Fruit fly (Drosophila melanogaster) whole organism, adult: ENCODE results near the gene ebo.

Experiments used
- CG11617 ChIP-seq: fragments of 200-800 bp; sonication (Bioruptor generic); optimal IDR thresholded peaks from 2 replicates; lab custom pipeline; 2017; ENCODE audit warnings: mild to moderate bottlenecking, missing biosample characterization, missing genetic modification reagents, missing genetic modification characterization
- CG14711 ChIP-seq: fragments of 200-800 bp; sonication (Bioruptor generic); optimal IDR thresholded peaks from 2 replicates; lab custom pipeline; 2018; ENCODE audit warnings: missing biosample characterization, mild to moderate bottlenecking, missing genetic modification characterization, moderate library complexity
- CG7045 ChIP-seq: fragments of 200-800 bp; sonication (Bioruptor generic); optimal IDR thresholded peaks from 2 replicates; lab custom pipeline; 2017; ENCODE audit warnings: missing biosample characterization, mild to moderate bottlenecking, missing genetic modification characterization
- Crg-1 ChIP-seq: fragments of 200-800 bp; sonication (Bioruptor generic); optimal IDR thresholded peaks from 2 replicates; lab custom pipeline; 2016; ENCODE audit warnings: missing biosample characterization, missing genetic modification characterization
- Hr96 ChIP-seq: fragments of 200-800 bp; sonication (Bioruptor generic); optimal IDR thresholded peaks from 2 replicates; lab custom pipeline; 2016; ENCODE audit warnings: missing biosample characterization, missing genetic modification characterization
- Mnt ChIP-seq: fragments of 200-800 bp; sonication (Bioruptor generic); optimal IDR thresholded peaks from 2 replicates; lab custom pipeline; 2016; ENCODE audit warnings: missing biosample characterization, mild to moderate bottlenecking, missing genetic modification characterization
- bab1 ChIP-seq: fragments of 200-800 bp; sonication (Bioruptor generic); optimal IDR thresholded peaks from 3 replicates; lab custom pipeline; 2019; ENCODE audit warnings: missing biosample characterization, mild to moderate bottlenecking, missing genetic modification characterization, moderate library complexity
- kay ChIP-seq: fragments of 200-800 bp; sonication (Bioruptor generic); peaks from one replicate; lab custom pipeline; 2016; ENCODE audit warnings: missing biosample characterization, missing genetic modification characterization, borderline replicate concordance
- tj ChIP-seq: fragments of 200-800 bp; sonication (Bioruptor generic); optimal IDR thresholded peaks from 3 replicates; lab custom pipeline; 2017; ENCODE audit warnings: missing biosample characterization, mild to moderate bottlenecking, missing genetic modification characterization, moderate library complexity
- toe ChIP-seq: fragments of 200-800 bp; sonication (Bioruptor generic); optimal IDR thresholded peaks from 2 replicates; lab custom pipeline; 2016; ENCODE audit warnings: missing biosample characterization, missing genetic modification characterization

dm6 chrX:478766-479165, 2.4 kb upstream of the ebo start, which contains the start of gene CG32817:
- TF ChIP-seq CG7045 (GFP tag; lab: Kevin White, UChicago), result no peak
- TF ChIP-seq Mnt, result no peak
- TF ChIP-seq Hr96, result no peak
- TF ChIP-seq kay (GFP tag; lab: Kevin White, UChicago), result no peak
- TF ChIP-seq toe (GFP tag; lab: Kevin White, UChicago), result no peak
- TF ChIP-seq CG14711, result no peak
- no peak for TF ChIP-seq tj (GFP tag; lab: Kevin White, UChicago)
- TF ChIP-seq CG11617 (GFP tag; lab: Kevin White, UChicago), result no peak
- TF ChIP-seq Crg-1, result no peak
- TF ChIP-seq bab1 (GFP tag; lab: Kevin White, UChicago), result no peak
